Fruit fly (Drosophila melanogaster) whole organism, embryonic: ENCODE measurements around the gene CG5850.
A peak's percentile ranks its signal among the peaks of the same experiment; 100 is the strongest.

Experiments
- Abd-B ChIP-seq: fragments of 200-800 bp; sonication (Bioruptor generic); optimal IDR thresholded peaks from 2 replicates; lab custom pipeline; 2018; ENCODE audit warnings: missing biosample characterization, mild to moderate bottlenecking, missing genetic modification characterization, moderate library complexity
- Aef1 ChIP-seq: fragments of 200-800 bp; sonication (Bioruptor generic); IDR thresholded peaks from 3 replicates; pipeline ENCODE4 v1.3.6; 2022; ENCODE audit warnings: missing biosample characterization, missing genetic modification characterization
- CG10431 ChIP-seq: fragments of 200-800 bp; sonication (Bioruptor generic); optimal IDR thresholded peaks from 3 replicates; lab custom pipeline; 2018; ENCODE audit warnings: missing biosample characterization, mild to moderate bottlenecking, missing genetic modification characterization
- CG10565 ChIP-seq: fragments of 200-800 bp; sonication (Bioruptor generic); optimal IDR thresholded peaks from 3 replicates; lab custom pipeline; 2016; ENCODE audit warnings: missing biosample characterization, mild to moderate bottlenecking, missing genetic modification characterization
- CG11247 ChIP-seq: fragments of 200-800 bp; sonication (Bioruptor generic); IDR thresholded peaks from 2 replicates; pipeline ENCODE4 v1.3.6; 2022; ENCODE audit warnings: missing biosample characterization, missing genetic modification characterization
- CG1647 ChIP-seq: fragments of 200-800 bp; sonication (Bioruptor generic); optimal IDR thresholded peaks from 3 replicates; lab custom pipeline; 2016; ENCODE audit warnings: missing biosample characterization, missing genetic modification characterization
- CG17328 ChIP-seq: fragments of 200-800 bp; sonication (Bioruptor generic); IDR thresholded peaks from 2 replicates; pipeline ENCODE4 v1.3.6; 2022; ENCODE audit warnings: missing biosample characterization, missing genetic modification characterization
- CG18262 ChIP-seq: fragments of 200-800 bp; optimal IDR thresholded peaks from 3 replicates; lab custom pipeline; 2019; ENCODE audit warnings: missing biosample characterization, mild to moderate bottlenecking, missing genetic modification characterization, moderate library complexity
- CG2199 ChIP-seq: fragments of 200-800 bp; sonication (Bioruptor generic); IDR thresholded peaks from 3 replicates; pipeline ENCODE4 v1.3.6; 2022; ENCODE audit warnings: missing biosample characterization, missing genetic modification characterization
- CG2202 ChIP-seq: fragments of 200-800 bp; sonication (Bioruptor generic); optimal IDR thresholded peaks from 2 replicates; lab custom pipeline; 2018; ENCODE audit warnings: missing biosample characterization, mild to moderate bottlenecking, missing genetic modification characterization
- CG31441 ChIP-seq: fragments of 200-800 bp; sonication (Bioruptor generic); IDR thresholded peaks from 2 replicates; pipeline ENCODE4 v1.3.6; 2022; ENCODE audit warnings: missing biosample characterization, missing genetic modification characterization
- CG3407 ChIP-seq: fragments of 200-800 bp; sonication (Bioruptor generic); optimal IDR thresholded peaks from 2 replicates; lab custom pipeline; 2018; ENCODE audit warnings: missing biosample characterization, mild to moderate bottlenecking, missing genetic modification characterization
- CG4730 ChIP-seq: fragments of 200-800 bp; sonication (Bioruptor generic); IDR thresholded peaks from 2 replicates; pipeline ENCODE4 v1.3.6; 2022; ENCODE audit warnings: missing biosample characterization, missing genetic modification characterization
- CG4820 ChIP-seq: fragments of 200-800 bp; sonication (Bioruptor generic); optimal IDR thresholded peaks from 3 replicates; lab custom pipeline; 2016; ENCODE audit warnings: missing biosample characterization, missing genetic modification characterization
- CG9817 ChIP-seq: fragments of 200-800 bp; sonication (Bioruptor generic); optimal IDR thresholded peaks from 2 replicates; lab custom pipeline; 2018; ENCODE audit warnings: missing biosample characterization, mild to moderate bottlenecking, missing genetic modification characterization, moderate library complexity
- CG9932 ChIP-seq: fragments of 200-800 bp; sonication (Bioruptor generic); IDR thresholded peaks from 2 replicates; pipeline ENCODE4 v1.3.6; 2022; ENCODE audit warnings: missing biosample characterization, missing genetic modification characterization
- Doc3 ChIP-seq: fragments of 200-800 bp; sonication (Bioruptor generic); IDR thresholded peaks from 3 replicates; pipeline ENCODE4 v1.3.6; 2022; ENCODE audit warnings: missing biosample characterization, missing genetic modification characterization; ENCODE audit not compliant: partially characterized antibody
- Dp ChIP-seq: fragments of 200-800 bp; sonication (Bioruptor generic); optimal IDR thresholded peaks from 2 replicates; lab custom pipeline; 2018; ENCODE audit warnings: missing biosample characterization, mild to moderate bottlenecking, missing genetic modification characterization, moderate library complexity
- ERR ChIP-seq: fragments of 200-800 bp; sonication (Bioruptor generic); optimal IDR thresholded peaks from 2 replicates; lab custom pipeline; 2016; ENCODE audit warnings: missing biosample characterization, missing genetic modification characterization
- H2.0 ChIP-seq: fragments of 200-800 bp; sonication (Bioruptor generic); IDR thresholded peaks from 2 replicates; pipeline ENCODE4 v1.3.6; 2022; ENCODE audit warnings: missing biosample characterization, missing genetic modification characterization
- HLH4C ChIP-seq: fragments of 200-800 bp; sonication (Bioruptor generic); IDR thresholded peaks from 3 replicates; pipeline ENCODE4 v1.3.6; 2022; ENCODE audit warnings: missing biosample characterization, missing genetic modification characterization; ENCODE audit not compliant: partially characterized antibody
- HLH54F ChIP-seq: fragments of 200-800 bp; sonication (Bioruptor generic); optimal IDR thresholded peaks from 3 replicates; lab custom pipeline; 2016; ENCODE audit warnings: missing biosample characterization, missing genetic modification characterization
- HLHmδ ChIP-seq: fragments of 200-800 bp; sonication (Bioruptor generic); optimal IDR thresholded peaks from 2 replicates; lab custom pipeline; 2018; ENCODE audit warnings: missing biosample characterization, mild to moderate bottlenecking, missing genetic modification characterization, moderate library complexity
- Hr39 ChIP-seq: fragments of >200 bp; optimal IDR thresholded peaks from 2 replicates; lab custom pipeline; 2017
- Hsf ChIP-seq: fragments of 200-800 bp; sonication (Bioruptor generic); optimal IDR thresholded peaks from 3 replicates; lab custom pipeline; 2016; ENCODE audit warnings: missing biosample characterization, missing genetic modification characterization
- Med ChIP-seq: fragments of 200-800 bp; sonication (Bioruptor generic); peaks from one replicate; lab custom pipeline; 2016; ENCODE audit warnings: missing biosample characterization, missing genetic modification characterization, mild to moderate bottlenecking, inconsistent platforms, moderate library complexity
- Pdp1 ChIP-seq, 2 experiments: fragments of 200-800 bp; sonication (Bioruptor generic); optimal IDR thresholded peaks; 3 replicates each; lab custom pipeline; 2016; ENCODE audit warnings: missing biosample characterization in 2 of 2, missing genetic modification characterization in 2 of 2, mild to moderate bottlenecking in 1 of 2, moderate library complexity in 1 of 2
- TFAM ChIP-seq: fragments of 200-800 bp; sonication (Bioruptor generic); optimal IDR thresholded peaks from 2 replicates; lab custom pipeline; 2017; ENCODE audit warnings: missing biosample characterization, missing genetic modification characterization, inconsistent platforms
- al ChIP-seq: fragments of 200-800 bp; sonication (Bioruptor generic); IDR thresholded peaks from 2 replicates; pipeline ENCODE4 v1.3.6; 2022; ENCODE audit warnings: missing biosample characterization, missing genetic modification characterization
- amos ChIP-seq: fragments of 200-800 bp; sonication (Bioruptor generic); IDR thresholded peaks from 2 replicates; pipeline ENCODE4 v1.3.6; 2022; ENCODE audit warnings: missing biosample characterization, missing genetic modification characterization; ENCODE audit not compliant: partially characterized antibody
- ase ChIP-seq: fragments of 200-800 bp; sonication (Bioruptor generic); IDR thresholded peaks from 3 replicates; pipeline ENCODE4 v1.3.6; 2022; ENCODE audit warnings: missing biosample characterization, missing genetic modification characterization
- ash1 ChIP-seq: fragments of 200-800 bp; sonication (Bioruptor generic); optimal IDR thresholded peaks from 2 replicates; lab custom pipeline; 2018; ENCODE audit warnings: missing biosample characterization, mild to moderate bottlenecking, missing genetic modification characterization
- bbx ChIP-seq: fragments of 200-800 bp; sonication (Bioruptor generic); IDR thresholded peaks from 2 replicates; pipeline ENCODE4 v1.3.6; 2022; ENCODE audit warnings: missing biosample characterization, missing genetic modification characterization; ENCODE audit not compliant: partially characterized antibody
- bigmax ChIP-seq: fragments of 200-800 bp; sonication (Bioruptor generic); optimal IDR thresholded peaks from 2 replicates; lab custom pipeline; 2018; ENCODE audit warnings: missing biosample characterization, mild to moderate bottlenecking, missing genetic modification characterization
- caup ChIP-seq: fragments of 200-800 bp; sonication (Bioruptor generic); optimal IDR thresholded peaks from 3 replicates; lab custom pipeline; 2017; ENCODE audit warnings: missing biosample characterization, mild to moderate bottlenecking, missing genetic modification characterization, moderate library complexity; ENCODE audit not compliant: severe bottlenecking
- cg ChIP-seq: fragments of 200-800 bp; sonication (Bioruptor generic); optimal IDR thresholded peaks from 3 replicates; lab custom pipeline; 2019; ENCODE audit warnings: missing biosample characterization, mild to moderate bottlenecking, missing genetic modification characterization, moderate library complexity
- crp ChIP-seq, 2 experiments: fragments of 200-800 bp; sonication (Bioruptor generic); optimal IDR thresholded peaks; 2 replicates in 1 of 2; 3 replicates in 1 of 2; lab custom pipeline; 2017; ENCODE audit warnings: missing biosample characterization in 2 of 2, missing genetic modification characterization in 2 of 2, mild to moderate bottlenecking in 1 of 2, moderate library complexity in 1 of 2
- ewg ChIP-seq: fragments of 200-800 bp; sonication (Bioruptor generic); optimal IDR thresholded peaks from 3 replicates; lab custom pipeline; 2017; ENCODE audit warnings: mild to moderate bottlenecking, missing biosample characterization, missing genetic modification reagents, missing genetic modification characterization
- eyg ChIP-seq: fragments of 200-800 bp; sonication (Bioruptor generic); optimal IDR thresholded peaks from 3 replicates; lab custom pipeline; 2016; ENCODE audit warnings: missing biosample characterization, missing genetic modification characterization
- grn ChIP-seq: fragments of 200-800 bp; sonication (Bioruptor generic); optimal IDR thresholded peaks from 3 replicates; lab custom pipeline; 2017; ENCODE audit warnings: missing biosample characterization, missing genetic modification characterization
- kay ChIP-seq: fragments of 200-800 bp; sonication (Bioruptor generic); optimal IDR thresholded peaks from 2 replicates; lab custom pipeline; 2016; ENCODE audit warnings: missing biosample characterization, missing genetic modification characterization
- nmo ChIP-seq: fragments of 200-800 bp; sonication (Bioruptor generic); optimal IDR thresholded peaks from 2 replicates; lab custom pipeline; 2018; ENCODE audit warnings: missing biosample characterization, mild to moderate bottlenecking, missing genetic modification characterization, moderate library complexity
- odd ChIP-seq: fragments of 200-800 bp; sonication (Bioruptor generic); optimal IDR thresholded peaks from 2 replicates; lab custom pipeline; 2017; ENCODE audit warnings: missing biosample characterization, mild to moderate bottlenecking, missing genetic modification characterization
- otp ChIP-seq: fragments of 200-800 bp; sonication (Bioruptor generic); IDR thresholded peaks from 3 replicates; pipeline ENCODE4, ENCODE4 v1.3.6; 2022; ENCODE audit warnings: missing biosample characterization, missing genetic modification characterization
- pita ChIP-seq: fragments of 200-800 bp; sonication (Bioruptor generic); optimal IDR thresholded peaks from 2 replicates; lab custom pipeline; 2017; ENCODE audit warnings: missing biosample characterization, mild to moderate bottlenecking, missing genetic modification characterization
- seq ChIP-seq: fragments of 200-800 bp; sonication (Bioruptor generic); IDR thresholded peaks from 2 replicates; pipeline ENCODE4 v1.3.6; 2022; ENCODE audit warnings: missing biosample characterization, missing genetic modification characterization
- shn ChIP-seq: fragments of 200-800 bp; sonication (Bioruptor generic); optimal IDR thresholded peaks from 3 replicates; lab custom pipeline; 2016; ENCODE audit warnings: missing biosample characterization, missing genetic modification characterization
- sisA ChIP-seq: fragments of 200-800 bp; sonication (Bioruptor generic); IDR thresholded peaks from 2 replicates; pipeline ENCODE4 v1.3.6; 2022; ENCODE audit warnings: missing biosample characterization, missing genetic modification characterization
- so ChIP-seq: fragments of 200-800 bp; sonication (Bioruptor generic); IDR thresholded peaks from 3 replicates; pipeline ENCODE4 v1.3.6; 2022; ENCODE audit warnings: missing biosample characterization, missing genetic modification characterization
- tup ChIP-seq: fragments of 200-800 bp; sonication (Bioruptor generic); optimal IDR thresholded peaks from 2 replicates; lab custom pipeline; 2016; ENCODE audit warnings: missing biosample characterization, mild to moderate bottlenecking, missing genetic modification characterization, moderate library complexity
- unpg ChIP-seq: fragments of 200-800 bp; sonication (Bioruptor generic); optimal IDR thresholded peaks from 3 replicates; lab custom pipeline; 2018; ENCODE audit warnings: missing biosample characterization, mild to moderate bottlenecking, missing genetic modification characterization, moderate library complexity
- zen ChIP-seq: fragments of 200-800 bp; sonication (Bioruptor generic); optimal IDR thresholded peaks from 3 replicates; lab custom pipeline; 2018; ENCODE audit warnings: missing biosample characterization, mild to moderate bottlenecking, missing genetic modification characterization, moderate library complexity

CG5850 gene

dm6 chr2L:10009293-10009695, 45.5 kb upstream of the CG5850 start, which contains the start of gene Trp1 (continued):
- no peak for TF ChIP-seq Hsf (GFP tag; lab: Kevin White, UChicago)
- TF ChIP-seq otp, result no peak
- no peak for TF ChIP-seq TFAM (GFP tag; lab: Kevin White, UChicago)
- TF ChIP-seq seq (GFP tag; lab: Robert Waterston, UW), result no peak
- peak; percentile 45 for TF ChIP-seq Abd-B (GFP tag; lab: Kevin White, UChicago)
- no peak for TF ChIP-seq CG9817 (tag; lab: Kevin White, UChicago)
- no peak for TF ChIP-seq H2.0 (GFP tag; lab: Robert Waterston, UW)
- no peak for TF ChIP-seq al (GFP tag; lab: Robert Waterston, UW)
- TF ChIP-seq nmo (GFP tag; lab: Kevin White, UChicago), result peak; percentile 15
- TF ChIP-seq CG1647 (GFP tag; lab: Kevin White, UChicago), result no peak
- TF ChIP-seq bbx (GFP tag; lab: Robert Waterston, UW), result peak; percentile 98
- TF ChIP-seq CG10565 (GFP tag; lab: Kevin White, UChicago), result no peak
- no peak for TF ChIP-seq CG2199 (GFP tag; lab: Robert Waterston, UW)
- peak; percentile 93 for TF ChIP-seq Doc3 (GFP tag; lab: Robert Waterston, UW)
- no peak for TF ChIP-seq CG4730 (GFP tag; lab: Robert Waterston, UW)
- no peak for TF ChIP-seq caup
- no peak for TF ChIP-seq crp (GFP tag; optimal IDR thresholded peaks at IDR 0.05; lab: Kevin White, UChicago)
- no peak for TF ChIP-seq so (GFP tag; lab: Robert Waterston, UW)
- no peak for TF ChIP-seq CG11247 (GFP tag; lab: Robert Waterston, UW)
- TF ChIP-seq CG18262 (tag; lab: Kevin White, UChicago), result no peak
- TF ChIP-seq CG9932 (GFP tag; lab: Robert Waterston, UW), result peak; percentile 47; the same call in 1 of the 2 replicates
- no peak for TF ChIP-seq CG2202 (tag; lab: Kevin White, UChicago)
- TF ChIP-seq amos, result peak; percentile 99
- TF ChIP-seq bigmax (GFP tag; lab: Kevin White, UChicago), result no peak
- TF ChIP-seq HLHmδ (GFP tag; lab: Kevin White, UChicago), result no peak
- TF ChIP-seq odd (GFP tag; lab: Kevin White, UChicago), result no peak
- no peak for TF ChIP-seq shn
- TF ChIP-seq pita (GFP tag; lab: Kevin White, UChicago), result no peak
- TF ChIP-seq Aef1 (GFP tag; lab: Robert Waterston, UW), result no peak
- no peak for TF ChIP-seq ERR (GFP tag; lab: Kevin White, UChicago)
- peak; percentile 76 for TF ChIP-seq Med
- TF ChIP-seq ewg (GFP tag; lab: Kevin White, UChicago), result no peak
- peak; percentile 36 for TF ChIP-seq Dp (GFP tag; lab: Kevin White, UChicago)
- TF ChIP-seq grn, result no peak
- TF ChIP-seq CG31441 (GFP tag; lab: Robert Waterston, UW), result no peak
- no peak for TF ChIP-seq sisA (GFP tag; lab: Robert Waterston, UW)
- no peak for TF ChIP-seq eyg (GFP tag; lab: Kevin White, UChicago)
- TF ChIP-seq CG10431 (GFP tag; lab: Kevin White, UChicago), result no peak
- TF ChIP-seq unpg (GFP tag; lab: Kevin White, UChicago), result no peak
- TF ChIP-seq HLH54F (GFP tag; lab: Kevin White, UChicago), result no peak
- peak; percentile 87 for TF ChIP-seq HLH4C
- no peak for TF ChIP-seq zen (tag; lab: Kevin White, UChicago)
- TF ChIP-seq CG4820 (GFP tag; lab: Kevin White, UChicago), result no peak
- TF ChIP-seq CG3407 (GFP tag; lab: Kevin White, UChicago), result no peak
- no peak for TF ChIP-seq ash1
- TF ChIP-seq Hr39 (lab: Kevin White, UChicago), result no peak
- TF ChIP-seq CG17328 (GFP tag; lab: Robert Waterston, UW), result no peak
- TF ChIP-seq kay (GFP tag; lab: Kevin White, UChicago), result no peak
- TF ChIP-seq Pdp1 (GFP tag; optimal IDR thresholded peaks at IDR 0.05; lab: Kevin White, UChicago), result no peak
- TF ChIP-seq tup (GFP tag; lab: Kevin White, UChicago), result no peak
- no peak for TF ChIP-seq ase (GFP tag; lab: Robert Waterston, UW)
- TF ChIP-seq cg, result no peak
